Worm (Caenorhabditis elegans) whole organism, L4 larva: ENCODE data around the gene gly-3.

Source experiments
- R02D3.7 ChIP-seq: fragments of 150-350 bp; sonication (generic microtip); optimal IDR thresholded peaks from 3 replicates; lab custom pipeline; 2014; ENCODE audit warnings: missing biosample characterization, missing genetic modification characterization
- aha-1 ChIP-seq: fragments of 150-350 bp; peaks from one replicate; lab custom pipeline; 2014; ENCODE audit warnings: missing biosample characterization, missing genetic modification characterization
- ceh-32 ChIP-seq: sonication (generic microtip); optimal IDR thresholded peaks from 2 replicates; lab custom pipeline; 2016; ENCODE audit warnings: mild to moderate bottlenecking, missing genetic modification characterization, missing compliant biosample characterization; ENCODE audit not compliant: poor library complexity
- ctbp-1 ChIP-seq: fragments of 200-800 bp; sonication (Bioruptor generic); IDR thresholded peaks from 2 replicates; pipeline ENCODE4 v1.3.6; 2022; ENCODE audit warnings: missing genetic modification reagents, missing genetic modification characterization, missing compliant biosample characterization
- daf-16 ChIP-seq, 3 experiments: sonication (generic microtip); optimal IDR thresholded peaks; 2 replicates each; lab custom pipeline; 2016 to 2017; ENCODE audit warnings: missing genetic modification characterization in 3 of 3, missing genetic modification reagents in 3 of 3, mild to moderate bottlenecking in 2 of 3, missing compliant biosample characterization in 2 of 3, missing biosample characterization in 1 of 3, moderate library complexity in 1 of 3
- dve-1 ChIP-seq: sonication (generic microtip); optimal IDR thresholded peaks from 2 replicates; lab custom pipeline; 2017; ENCODE audit warnings: antibody characterized with exemption, mild to moderate bottlenecking, missing genetic modification characterization, missing compliant biosample characterization; ENCODE audit not compliant: insufficient read depth
- lin-39 ChIP-seq: fragments of 150-350 bp; optimal IDR thresholded peaks from 2 replicates; lab custom pipeline; 2014; ENCODE audit warnings: missing biosample characterization, missing genetic modification reagents, missing genetic modification characterization
- nhr-11 ChIP-seq: fragments of 150-350 bp; optimal IDR thresholded peaks from 2 replicates; lab custom pipeline; 2014; ENCODE audit warnings: missing biosample characterization, missing genetic modification characterization
- unc-39 ChIP-seq: sonication (generic microtip); optimal IDR thresholded peaks from 2 replicates; lab custom pipeline; 2017; ENCODE audit warnings: missing biosample characterization, missing genetic modification characterization
- zag-1 ChIP-seq: fragments of 150-350 bp; optimal IDR thresholded peaks from 2 replicates; lab custom pipeline; 2014; ENCODE audit warnings: missing biosample characterization, missing genetic modification characterization

DNA sequence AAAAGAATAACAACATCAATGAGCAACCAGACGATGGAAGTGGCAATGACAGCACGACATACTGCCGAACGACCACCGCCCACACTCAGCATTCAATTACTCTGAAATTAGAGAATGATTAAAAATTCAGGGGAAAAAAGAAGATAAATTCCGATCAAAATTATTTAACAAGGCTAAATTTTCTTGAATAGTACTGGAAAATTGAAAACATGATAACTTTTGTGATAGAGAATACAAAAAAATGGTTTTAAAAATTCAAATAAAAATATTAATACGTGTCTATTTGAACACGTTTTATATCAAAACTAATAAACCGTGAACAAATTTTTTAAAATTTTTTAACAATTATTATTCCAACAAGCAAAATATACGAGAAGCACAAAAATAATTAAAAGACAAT lies at the start of gene gly-3:
- no peak for TF ChIP-seq daf-16 (GFP tag; optimal IDR thresholded peaks at IDR 0.05; lab: Kevin White, UChicago)
- no peak for TF ChIP-seq daf-16 (tag; optimal IDR thresholded peaks at IDR 0.05; lab: Kevin White, UChicago)
- TF ChIP-seq ceh-32 = no peak
- no peak for TF ChIP-seq lin-39 (tag; lab: Kevin White, UChicago)
- no peak for TF ChIP-seq nhr-11 (tag; lab: Kevin White, UChicago)
- TF ChIP-seq zag-1 (tag; lab: Kevin White, UChicago) = no peak
- no peak for TF ChIP-seq unc-39
- no peak for TF ChIP-seq aha-1 (tag; lab: Kevin White, UChicago)
- no peak for TF ChIP-seq ctbp-1 (GFP tag; lab: Robert Waterston, UW)
- no peak for TF ChIP-seq dve-1 (tag; lab: Kevin White, UChicago)
- TF ChIP-seq R02D3.7 (tag; lab: Kevin White, UChicago) = no peak
